Worm (Caenorhabditis elegans): Measurements from ENCODE around the gene K01D12.20.
"Not testable (repeated sequence)": the region's sequence is repeated elsewhere in the genome, so short reads cannot be mapped to it uniquely, and the experiment has no call there.

- not testable (repeated sequence) for TF ChIP-seq dao-5, him-1, W03F9.2 (tag; optimal IDR thresholded peaks at IDR 0.05)
Measured at ce11 chrV:12374252-12374651, 26.4 kb downstream of the K01D12.20 start, which contains the start of gene F23H12.10.

All from whole organism, L4/young adult.